Fruit fly (Drosophila melanogaster): ENCODE data around the gene CG5235.

Gene CG5235

DNA sequence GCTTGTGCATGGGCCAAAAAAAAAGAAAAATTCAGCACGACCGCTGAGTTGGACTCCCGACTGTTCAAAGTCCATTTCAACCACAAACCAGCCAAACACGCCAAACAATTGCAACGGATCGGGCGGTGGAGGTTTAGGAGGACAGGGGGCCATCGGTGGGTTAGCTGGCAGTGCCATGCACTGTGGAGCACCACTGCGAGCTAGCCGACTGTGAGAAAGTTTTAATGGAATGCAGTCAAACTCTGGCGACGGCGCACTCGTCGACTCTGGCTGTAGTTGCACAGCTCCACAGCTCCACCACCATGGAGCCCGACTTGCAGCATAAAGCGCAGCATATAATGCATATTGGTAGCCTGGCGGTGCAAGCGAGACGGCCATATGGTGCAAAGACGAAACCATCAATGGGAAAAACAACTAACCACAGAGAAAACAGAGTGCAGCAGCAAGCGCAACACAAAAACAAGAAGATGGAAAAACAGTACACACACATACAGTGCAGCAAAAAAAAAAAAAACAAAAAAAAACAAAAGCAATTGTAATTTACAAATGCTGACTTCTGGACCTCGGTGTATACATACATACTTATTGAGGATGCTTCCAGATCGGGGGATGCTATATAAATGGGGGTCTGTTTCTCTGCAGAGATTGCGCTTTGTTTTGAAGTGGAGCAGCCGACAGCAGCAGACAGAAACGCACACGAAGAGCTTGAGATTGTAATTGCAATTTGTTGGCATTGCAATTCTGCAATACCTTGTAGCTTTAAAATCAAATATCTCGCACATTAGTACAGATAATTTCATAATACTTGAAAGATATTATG, 48.7 kb downstream of the CG5235 start:
- TF ChIP-seq tj (GFP tag; optimal IDR thresholded peaks at IDR 0.05) (peak; percentile 25), Hr96 (GFP tag; optimal IDR thresholded peaks at IDR 0.05) (peak; percentile 8), toe (GFP tag; optimal IDR thresholded peaks at IDR 0.05) (no peak)

DNA sequence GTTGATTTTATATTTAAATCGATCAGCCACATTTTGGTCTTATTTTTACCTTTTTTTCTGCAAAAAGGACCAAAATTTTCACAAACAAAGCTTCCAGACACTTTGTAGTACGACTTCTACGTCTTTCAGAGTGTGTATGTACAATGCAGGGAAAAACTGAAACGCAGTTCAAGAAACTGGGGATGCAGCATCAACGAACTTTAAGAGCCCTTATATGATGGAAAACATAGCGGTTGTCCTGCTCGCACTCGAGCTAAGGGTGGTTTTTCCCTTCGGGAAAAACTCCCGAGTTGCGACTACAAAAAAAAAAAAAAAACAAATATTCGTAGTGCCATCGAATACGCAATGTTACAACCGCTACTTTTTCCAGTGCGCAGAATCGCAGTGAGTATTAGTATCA, 49.8 kb downstream of the CG5235 start:
- TF ChIP-seq kay (GFP tag; ENCODE audit: borderline replicate concordance) (peak; percentile 61), CG12768 (GFP tag; optimal IDR thresholded peaks at IDR 0.05) (no peak)

DNA sequence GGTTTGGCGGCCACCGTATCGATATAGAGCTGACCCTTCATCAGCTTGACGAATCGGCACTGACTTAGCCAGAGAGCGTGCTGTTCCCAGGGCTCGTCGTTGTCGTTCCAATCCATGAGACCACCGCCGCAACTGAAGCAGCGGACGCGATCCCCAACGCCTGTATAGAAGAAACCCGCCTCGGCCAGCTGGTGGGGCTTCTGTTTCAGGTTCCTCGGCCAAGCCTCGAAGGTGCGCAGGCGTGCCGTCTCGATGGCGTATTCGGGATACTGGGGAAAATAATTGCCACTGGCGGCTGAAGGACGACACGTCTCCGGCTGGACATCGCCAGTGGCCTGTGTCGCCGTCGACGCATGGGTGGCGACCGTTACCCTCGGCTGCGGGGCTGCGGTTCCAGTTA, 51.1 kb downstream of the CG5235 start:
- TF ChIP-seq toe (GFP tag; optimal IDR thresholded peaks at IDR 0.05) = no peak
- TF ChIP-seq CG7101 (tag; optimal IDR thresholded peaks at IDR 0.05) = no peak
- no peak for TF ChIP-seq Clk (GFP tag; optimal IDR thresholded peaks at IDR 0.05)
- TF ChIP-seq pad (GFP tag; optimal IDR thresholded peaks at IDR 0.05) = no peak
- no peak for TF ChIP-seq Mnt (GFP tag; optimal IDR thresholded peaks at IDR 0.05)
- no peak for TF ChIP-seq tj (GFP tag; optimal IDR thresholded peaks at IDR 0.05)
- TF ChIP-seq CG11617 (GFP tag; optimal IDR thresholded peaks at IDR 0.05) = no peak
- no peak for TF ChIP-seq CG14711 (tag; optimal IDR thresholded peaks at IDR 0.05)
- TF ChIP-seq kay (GFP tag; ENCODE audit: borderline replicate concordance) = no peak
- TF ChIP-seq bab1 (GFP tag; optimal IDR thresholded peaks at IDR 0.05) = no peak
- no peak for TF ChIP-seq CG7045 (GFP tag; optimal IDR thresholded peaks at IDR 0.05)
- no peak for TF ChIP-seq CG33017 (tag; optimal IDR thresholded peaks at IDR 0.05)
- no peak for TF ChIP-seq CG12768 (GFP tag; optimal IDR thresholded peaks at IDR 0.05)
- no peak for TF ChIP-seq ovo (GFP tag; optimal IDR thresholded peaks at IDR 0.05)
- TF ChIP-seq CG5204 (GFP tag; optimal IDR thresholded peaks at IDR 0.05) = no peak
- no peak for TF ChIP-seq Hr96 (GFP tag; optimal IDR thresholded peaks at IDR 0.05)
- TF ChIP-seq cic (GFP tag; optimal IDR thresholded peaks at IDR 0.05) = no peak
- TF ChIP-seq cnc (optimal IDR thresholded peaks at IDR 0.05) = no peak
- no peak for TF ChIP-seq CG1620 (GFP tag; optimal IDR thresholded peaks at IDR 0.05)

DNA sequence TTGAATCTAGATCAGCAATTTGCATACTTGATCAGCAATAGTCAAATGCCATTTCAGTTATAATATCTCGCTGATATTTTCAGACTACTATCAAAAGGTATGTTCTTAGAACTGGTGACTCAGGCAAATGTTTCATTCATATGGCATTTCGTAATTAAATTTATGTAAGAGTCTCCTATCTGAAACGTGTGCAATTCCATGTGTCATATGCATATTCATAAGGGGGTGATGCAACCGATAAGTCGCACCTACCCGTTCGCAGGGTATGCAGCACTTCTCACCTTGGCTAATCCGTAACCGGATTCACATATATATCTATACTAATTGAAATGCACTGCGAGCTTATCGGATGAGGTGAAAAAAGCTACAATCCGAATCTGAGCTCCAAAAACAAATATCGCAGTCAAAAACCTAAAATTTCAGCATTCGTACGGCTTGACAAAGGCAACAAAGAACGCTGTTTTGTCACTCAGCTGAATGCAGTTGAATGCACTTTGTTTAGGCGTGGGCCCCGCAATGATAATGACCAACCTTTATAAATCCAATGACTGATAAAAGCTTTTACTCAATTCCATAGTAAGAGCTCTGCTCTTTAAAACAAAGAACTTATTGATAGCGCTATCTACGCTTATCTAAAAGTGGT, 52.4 kb downstream of the CG5235 start:
- no peak for TF ChIP-seq bab1 (GFP tag; optimal IDR thresholded peaks at IDR 0.05)
- no peak for TF ChIP-seq Hr96 (GFP tag; optimal IDR thresholded peaks at IDR 0.05)
- no peak for TF ChIP-seq CG14711 (tag; optimal IDR thresholded peaks at IDR 0.05)
- TF ChIP-seq CG33017 (tag; optimal IDR thresholded peaks at IDR 0.05) = peak; percentile 15
- TF ChIP-seq CG12768 (GFP tag; optimal IDR thresholded peaks at IDR 0.05) = peak; percentile 71
- no peak for TF ChIP-seq CG5204 (GFP tag; optimal IDR thresholded peaks at IDR 0.05)
- no peak for TF ChIP-seq pad (GFP tag; optimal IDR thresholded peaks at IDR 0.05)
- TF ChIP-seq toe (GFP tag; optimal IDR thresholded peaks at IDR 0.05) = no peak
- TF ChIP-seq cic (GFP tag; optimal IDR thresholded peaks at IDR 0.05) = peak; percentile 8
- TF ChIP-seq CG11617 (GFP tag; optimal IDR thresholded peaks at IDR 0.05) = no peak
- TF ChIP-seq kay (GFP tag; ENCODE audit: borderline replicate concordance) = peak; percentile 84
- TF ChIP-seq CG7101 (tag; optimal IDR thresholded peaks at IDR 0.05) = peak; percentile 16
- TF ChIP-seq Mnt (GFP tag; optimal IDR thresholded peaks at IDR 0.05) = peak; percentile 52
- no peak for TF ChIP-seq CG1620 (GFP tag; optimal IDR thresholded peaks at IDR 0.05)
- TF ChIP-seq cnc (optimal IDR thresholded peaks at IDR 0.05) = no peak
- TF ChIP-seq Crg-1 (GFP tag; optimal IDR thresholded peaks at IDR 0.05) = no peak
- peak; percentile 23 for TF ChIP-seq ovo (GFP tag; optimal IDR thresholded peaks at IDR 0.05)
- TF ChIP-seq tj (GFP tag; optimal IDR thresholded peaks at IDR 0.05) = peak; percentile 57
- no peak for TF ChIP-seq CG7045 (GFP tag; optimal IDR thresholded peaks at IDR 0.05)
- TF ChIP-seq Clk (GFP tag; optimal IDR thresholded peaks at IDR 0.05) = no peak

Measured in whole organism, adult.